Worm (Caenorhabditis elegans): ENCODE results near the gene let-70.

- no peak for TF ChIP-seq flt-1 (GFP tag; IDR thresholded peaks at IDR 0.05)
- TF ChIP-seq tbx-11 (GFP tag; IDR thresholded peaks at IDR 0.05): no peak
- no peak for TF ChIP-seq ama-1 (optimal IDR thresholded peaks at IDR 0.05)
These were observed 42.6 kb upstream of the let-70 start, which contains the start of gene spo-11 for ce11 chrIV:11124674-11125073.
